Worm (Caenorhabditis elegans): Measurements from ENCODE around the gene Y45F10B.9.

DNA sequence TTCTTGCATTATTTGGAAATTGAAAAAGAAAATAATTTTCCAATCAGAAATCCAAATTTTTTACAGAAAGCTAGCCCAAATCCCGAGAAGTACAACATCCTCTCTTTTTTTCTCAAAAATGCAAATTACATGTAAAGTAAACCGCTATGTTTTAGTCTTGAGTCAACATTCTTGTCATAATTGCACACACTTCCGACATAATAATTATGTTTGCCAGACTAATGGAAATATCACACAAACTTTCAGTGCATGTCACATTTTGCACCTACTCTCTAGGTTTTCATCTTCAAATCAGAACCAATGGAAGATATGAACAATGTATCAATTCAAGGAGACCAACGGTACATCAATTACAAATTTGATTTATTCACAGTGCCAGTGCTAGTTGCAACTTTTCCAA is 13.1 kb downstream of the Y45F10B.9 start, which contains the start of gene sru-11:
- TF ChIP-seq med-1 (GFP tag; optimal IDR thresholded peaks at IDR 0.05; ENCODE audit: insufficient read depth) (no peak), ref-1 (GFP tag; conservative IDR thresholded peaks at IDR 0.05) (no peak), ztf-23 (GFP tag; IDR thresholded peaks at IDR 0.05) (no peak), tab-1 (GFP tag; IDR thresholded peaks at IDR 0.05) (no peak), flt-1 (GFP tag; IDR thresholded peaks at IDR 0.05) (no peak), ztf-29 (GFP tag; IDR thresholded peaks at IDR 0.05) (no peak), klf-2 (GFP tag; conservative IDR thresholded peaks at IDR 0.05) (no peak), cog-1 (tag; optimal IDR thresholded peaks at IDR 0.05) (no peak), T22C8.4 (GFP tag; IDR thresholded peaks at IDR 0.05) (no peak)

Data from whole organism, midembryonic.